Worm (Caenorhabditis elegans) whole organism, L3 larva: Measurements from ENCODE around the gene F58G1.3.

Experiments used
- R02D3.7 ChIP-seq: fragments of 150-350 bp; optimal IDR thresholded peaks from 2 replicates; lab custom pipeline; 2014; ENCODE audit warnings: missing biosample characterization, missing genetic modification characterization
- ZK546.5 ChIP-seq: sonication (generic microtip); optimal IDR thresholded peaks from 2 replicates; lab custom pipeline; 2017; ENCODE audit warnings: missing biosample characterization, missing genetic modification characterization
- aly-2 ChIP-seq: fragments of 150-350 bp; optimal IDR thresholded peaks from 2 replicates; lab custom pipeline; 2014; ENCODE audit warnings: missing biosample characterization, missing genetic modification characterization
- ama-1 ChIP-seq: fragments of 150-350 bp; optimal IDR thresholded peaks from 2 replicates; lab custom pipeline; 2018
- ceh-28 ChIP-seq: fragments of 150-350 bp; optimal IDR thresholded peaks from 2 replicates; lab custom pipeline; 2014; ENCODE audit warnings: missing biosample characterization, missing genetic modification reagents, missing genetic modification characterization
- egl-5 ChIP-seq: fragments of 150-350 bp; optimal IDR thresholded peaks from 2 replicates; lab custom pipeline; 2017; ENCODE audit warnings: missing biosample characterization, missing genetic modification reagents, missing genetic modification characterization, inconsistent platforms
- elt-2 ChIP-seq: sonication (generic microtip); optimal IDR thresholded peaks from 2 replicates; lab custom pipeline; 2016; ENCODE audit warnings: missing genetic modification reagents, mild to moderate bottlenecking, missing genetic modification characterization, missing compliant biosample characterization
- elt-3 ChIP-seq, 3 experiments: fragments of 150-350 bp in 1 of 3; sonication (generic microtip) in 2 of 3; optimal IDR thresholded peaks; 2 replicates in 2 of 3; 4 replicates in 1 of 3; lab custom pipeline; 2014 to 2017; ENCODE audit warnings: missing biosample characterization in 3 of 3, missing genetic modification characterization in 3 of 3
- nhr-237 ChIP-seq: fragments of 150-350 bp; optimal IDR thresholded peaks from 2 replicates; lab custom pipeline; 2014; ENCODE audit warnings: missing biosample characterization, missing genetic modification characterization
- nhr-76 ChIP-seq: fragments of 150-350 bp; sonication (generic microtip); optimal IDR thresholded peaks from 5 replicates; lab custom pipeline; 2014; ENCODE audit warnings: missing biosample characterization, missing genetic modification characterization
- nhr-77 ChIP-seq: fragments of 150-350 bp; optimal IDR thresholded peaks from 2 replicates; lab custom pipeline; 2014; ENCODE audit warnings: missing biosample characterization, missing genetic modification characterization
- ztf-11 ChIP-seq: fragments of 150-350 bp; optimal IDR thresholded peaks from 2 replicates; lab custom pipeline; 2014; ENCODE audit warnings: missing biosample characterization, missing genetic modification characterization
- ztf-4 ChIP-seq: fragments of 150-350 bp; optimal IDR thresholded peaks from 2 replicates; lab custom pipeline; 2014; ENCODE audit warnings: missing biosample characterization, missing genetic modification characterization

DNA sequence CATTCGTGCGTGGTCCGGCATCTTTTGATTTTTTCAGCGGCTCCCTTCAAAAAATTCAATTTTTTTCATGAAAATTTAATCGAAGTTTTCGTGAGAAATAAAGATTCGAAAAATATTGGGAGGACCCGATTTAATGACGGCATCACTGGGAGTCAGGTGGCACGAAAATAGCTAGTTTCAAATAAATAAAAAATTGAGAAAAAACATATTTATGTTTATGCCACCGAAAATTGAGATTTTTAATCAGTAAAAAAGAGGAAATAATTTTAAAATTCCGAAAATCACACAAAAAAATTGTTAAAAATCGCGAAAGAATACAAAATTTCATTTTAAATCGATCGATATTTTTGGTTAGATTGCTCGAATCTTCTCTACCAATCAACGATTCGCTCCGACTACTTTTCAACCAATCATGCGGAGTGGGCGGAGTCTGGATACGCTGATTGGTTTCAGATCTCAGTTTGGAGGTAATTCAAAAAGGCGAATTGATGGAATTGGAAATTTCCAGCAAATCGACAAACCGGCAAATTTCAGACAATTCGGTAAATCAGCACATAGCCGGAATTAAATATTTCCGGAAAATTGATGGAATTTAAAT is 50.0 kb downstream of the F58G1.3 start, which contains the start of gene gsy-1:
- TF ChIP-seq elt-3 (tag; optimal IDR thresholded peaks at IDR 0.05; lab: Kevin White, UChicago) (no peak), nhr-76 (tag; lab: Kevin White, UChicago) (no peak), nhr-237 (no peak), egl-5 (tag; lab: Kevin White, UChicago) (no peak), ztf-4 (tag; lab: Kevin White, UChicago) (no peak), ama-1 (lab: Kevin White, UChicago) (no peak), aly-2 (tag; lab: Kevin White, UChicago) (no peak), elt-2 (tag; lab: Kevin White, UChicago) (no peak), nhr-77 (tag; lab: Kevin White, UChicago) (no peak), ztf-11 (tag; lab: Kevin White, UChicago) (no peak), ZK546.5 (no peak), R02D3.7 (tag; lab: Kevin White, UChicago) (no peak), ceh-28 (tag; lab: Kevin White, UChicago) (no peak)
